Worm (Caenorhabditis elegans) whole organism, young adult: ENCODE measurements around the gene F35D2.3.

ENCODE experiments used
- F33H1.4 ChIP-seq: fragments of 200-800 bp; sonication (Bioruptor generic); IDR thresholded peaks from 2 replicates; pipeline ENCODE4 v1.3.6; 2022; ENCODE audit warnings: missing genetic modification reagents, missing genetic modification characterization, missing compliant biosample characterization
- F49E8.2 ChIP-seq: sonication (generic microtip); optimal IDR thresholded peaks from 3 replicates; lab custom pipeline; 2017; ENCODE audit warnings: missing genetic modification characterization, mild to moderate bottlenecking, missing compliant biosample characterization, antibody characterized with exemption, moderate library complexity; ENCODE audit not compliant: insufficient read depth
- K12H6.12 ChIP-seq: fragments of 200-800 bp; sonication (Bioruptor generic); optimal IDR thresholded peaks from 2 replicates; lab custom pipeline; 2018; ENCODE audit warnings: mild to moderate bottlenecking, missing genetic modification characterization, missing compliant biosample characterization
- Y53G8AR.9 ChIP-seq: fragments of 200-800 bp; sonication (Bioruptor generic); conservative IDR thresholded peaks from 2 replicates; pipeline ENCODE4 v1.3.6; 2022; ENCODE audit warnings: missing genetic modification reagents, missing genetic modification characterization, missing compliant biosample characterization
- aptf-2 ChIP-seq: fragments of 200-800 bp; sonication (Bioruptor generic); conservative IDR thresholded peaks from 2 replicates; pipeline ENCODE4 v1.3.6; 2022; ENCODE audit warnings: missing genetic modification reagents, missing genetic modification characterization, missing compliant biosample characterization
- attf-3 ChIP-seq: fragments of 200-800 bp; sonication (Bioruptor generic); conservative IDR thresholded peaks from 2 replicates; pipeline ENCODE4 v1.3.6; 2022; ENCODE audit warnings: missing genetic modification reagents, missing genetic modification characterization, missing compliant biosample characterization
- bed-2 ChIP-seq: fragments of 200-800 bp; sonication (Bioruptor generic); IDR thresholded peaks from 2 replicates; pipeline ENCODE4 v1.3.6; 2022; ENCODE audit warnings: missing genetic modification reagents, missing genetic modification characterization, missing compliant biosample characterization
- ccch-3 ChIP-seq: fragments of 200-800 bp; sonication (Bioruptor generic); optimal IDR thresholded peaks from 2 replicates; lab custom pipeline; 2018; ENCODE audit warnings: mild to moderate bottlenecking, missing genetic modification characterization, missing compliant biosample characterization
- chd-7 ChIP-seq: sonication (generic microtip); optimal IDR thresholded peaks from 2 replicates; lab custom pipeline; 2016; ENCODE audit warnings: mild to moderate bottlenecking, missing genetic modification characterization, moderate library complexity, missing compliant biosample characterization
- dpl-1 ChIP-seq: fragments of 150-350 bp; optimal IDR thresholded peaks from 2 replicates; lab custom pipeline; 2014; ENCODE audit warnings: missing biosample characterization, missing genetic modification reagents, missing genetic modification characterization
- efl-1 ChIP-seq: fragments of 150-350 bp; optimal IDR thresholded peaks from 2 replicates; lab custom pipeline; 2014; ENCODE audit warnings: missing biosample characterization, missing genetic modification reagents, missing genetic modification characterization
- egrh-3 ChIP-seq: fragments of 200-800 bp; sonication (Bioruptor generic); IDR thresholded peaks from 2 replicates; pipeline ENCODE4 v1.3.6; 2022; ENCODE audit warnings: missing genetic modification reagents, missing genetic modification characterization, missing compliant biosample characterization
- him-1 ChIP-seq: sonication (generic microtip); optimal IDR thresholded peaks from 2 replicates; lab custom pipeline; 2016; ENCODE audit warnings: missing genotype, missing genetic modification reagents, missing genetic modification characterization, missing compliant biosample characterization
- hmg-20 ChIP-seq: fragments of 200-800 bp; sonication (Bioruptor generic); IDR thresholded peaks from 2 replicates; pipeline ENCODE4 v1.3.6; 2022; ENCODE audit warnings: missing genetic modification reagents, missing genetic modification characterization, missing compliant biosample characterization
- hrde-1 ChIP-seq: sonication (generic microtip); optimal IDR thresholded peaks from 2 replicates; lab custom pipeline; 2016; ENCODE audit warnings: missing genetic modification characterization, mild to moderate bottlenecking, missing compliant biosample characterization, moderate library complexity, missing genotype, missing genetic modification reagents, borderline replicate concordance
- lin-26 ChIP-seq: fragments of 200-800 bp; sonication (Bioruptor generic); IDR thresholded peaks from 2 replicates; pipeline ENCODE4 v1.3.6; 2022; ENCODE audit warnings: missing genetic modification reagents, missing genetic modification characterization, missing compliant biosample characterization
- lin-35 ChIP-seq, 3 experiments: fragments of 150-350 bp in 2 of 3; sonication (generic microtip) in 1 of 3; optimal IDR thresholded peaks; 2 replicates each; lab custom pipeline; 2014 to 2018; ENCODE audit warnings: missing biosample characterization in 3 of 3, missing genetic modification characterization in 3 of 3, missing genetic modification reagents in 3 of 3
- lir-1 ChIP-seq: fragments of 200-800 bp; sonication (Bioruptor generic); conservative IDR thresholded peaks from 2 replicates; pipeline ENCODE4 v1.3.6; 2022; ENCODE audit warnings: missing genetic modification reagents, missing genetic modification characterization, missing compliant biosample characterization
- madf-10 ChIP-seq: sonication (generic microtip); optimal IDR thresholded peaks from 2 replicates; lab custom pipeline; 2016; ENCODE audit warnings: mild to moderate bottlenecking, missing genetic modification characterization, missing compliant biosample characterization
- madf-3 ChIP-seq: fragments of 200-800 bp; sonication (Bioruptor generic); IDR thresholded peaks from 2 replicates; pipeline ENCODE4 v1.3.6; 2022; ENCODE audit warnings: missing genetic modification reagents, missing genetic modification characterization, missing compliant biosample characterization
- madf-6 ChIP-seq: fragments of 200-800 bp; sonication (Bioruptor generic); IDR thresholded peaks from 2 replicates; pipeline ENCODE4 v1.3.6; 2022; ENCODE audit warnings: missing genetic modification reagents, missing genetic modification characterization, missing compliant biosample characterization
- mcd-1 ChIP-seq: fragments of 200-800 bp; sonication (Bioruptor generic); IDR thresholded peaks from 2 replicates; pipeline ENCODE4 v1.3.6; 2022; ENCODE audit warnings: missing genetic modification reagents, missing genetic modification characterization, missing compliant biosample characterization
- mxl-1 ChIP-seq: sonication (generic microtip); optimal IDR thresholded peaks from 2 replicates; lab custom pipeline; 2016; ENCODE audit warnings: missing genetic modification characterization, missing compliant biosample characterization
- nfya-1 ChIP-seq: sonication (generic microtip); optimal IDR thresholded peaks from 2 replicates; lab custom pipeline; 2017; ENCODE audit warnings: antibody characterized with exemption, missing compliant biosample characterization, missing genetic modification characterization, borderline replicate concordance; ENCODE audit not compliant: insufficient read depth
- nfya-2 ChIP-seq: fragments of 200-800 bp; sonication (Bioruptor generic); IDR thresholded peaks from 2 replicates; pipeline ENCODE4 v1.3.6; 2022; ENCODE audit warnings: missing genetic modification reagents, missing genetic modification characterization, missing compliant biosample characterization
- nfyb-1 ChIP-seq: fragments of 200-800 bp; sonication (Bioruptor generic); IDR thresholded peaks from 2 replicates; pipeline ENCODE4 v1.3.6; 2022; ENCODE audit warnings: missing genetic modification reagents, missing genetic modification characterization, missing compliant biosample characterization
- nhr-27 ChIP-seq: fragments of 200-800 bp; sonication (Bioruptor generic); optimal IDR thresholded peaks from 2 replicates; lab custom pipeline; 2018; ENCODE audit warnings: mild to moderate bottlenecking, missing genetic modification characterization, moderate library complexity, missing compliant biosample characterization
- rec-8 ChIP-seq, 2 experiments: sonication (generic microtip); optimal IDR thresholded peaks; 2 replicates each; lab custom pipeline; 2016; ENCODE audit warnings: mild to moderate bottlenecking in 2 of 2, missing genetic modification characterization in 2 of 2, missing genetic modification reagents in 2 of 2, missing genotype in 2 of 2, missing biosample characterization in 1 of 2, missing compliant biosample characterization in 1 of 2, moderate library complexity in 1 of 2
- repo-1 ChIP-seq: sonication (generic microtip); optimal IDR thresholded peaks from 2 replicates; lab custom pipeline; 2017; ENCODE audit warnings: mild to moderate bottlenecking, missing genetic modification characterization, missing compliant biosample characterization
- snpc-1.1 ChIP-seq: sonication (generic microtip); optimal IDR thresholded peaks from 2 replicates; lab custom pipeline; 2017; ENCODE audit warnings: missing genetic modification characterization, mild to moderate bottlenecking, missing compliant biosample characterization, antibody characterized with exemption, moderate library complexity, missing genotype, missing genetic modification reagents; ENCODE audit not compliant: insufficient read depth
- snpc-4 ChIP-seq, 5 experiments: fragments of 150-350 bp in 1 of 5; sonication (generic microtip) in 4 of 5; optimal IDR thresholded peaks; 2 replicates each; lab custom pipeline; 2014 to 2018; ENCODE audit warnings: missing genetic modification characterization in 5 of 5, missing biosample characterization in 3 of 5, antibody characterized with exemption in 2 of 5, mild to moderate bottlenecking in 2 of 5, missing compliant biosample characterization in 2 of 5, missing genotype in 2 of 5, moderate library complexity in 2 of 5, missing genetic modification reagents in 1 of 5
- unc-62 ChIP-seq: fragments of 150-350 bp; optimal IDR thresholded peaks from 2 replicates; lab custom pipeline; 2014; ENCODE audit warnings: missing biosample characterization, missing genetic modification reagents, missing genetic modification characterization
- xnd-1 ChIP-seq: sonication (generic microtip); optimal IDR thresholded peaks from 2 replicates; lab custom pipeline; 2016; ENCODE audit warnings: missing genotype, missing genetic modification reagents, missing genetic modification characterization, missing compliant biosample characterization
- ztf-3 ChIP-seq: fragments of 200-800 bp; sonication (Bioruptor generic); optimal IDR thresholded peaks from 2 replicates; lab custom pipeline; 2018; ENCODE audit warnings: mild to moderate bottlenecking, missing genetic modification characterization, missing compliant biosample characterization
- ztf-6 ChIP-seq: fragments of 200-800 bp; sonication (Bioruptor generic); IDR thresholded peaks from 2 replicates; pipeline ENCODE4 v1.3.6; 2022; ENCODE audit warnings: missing genetic modification reagents, missing genetic modification characterization, missing compliant biosample characterization

Gene F35D2.3

DNA sequence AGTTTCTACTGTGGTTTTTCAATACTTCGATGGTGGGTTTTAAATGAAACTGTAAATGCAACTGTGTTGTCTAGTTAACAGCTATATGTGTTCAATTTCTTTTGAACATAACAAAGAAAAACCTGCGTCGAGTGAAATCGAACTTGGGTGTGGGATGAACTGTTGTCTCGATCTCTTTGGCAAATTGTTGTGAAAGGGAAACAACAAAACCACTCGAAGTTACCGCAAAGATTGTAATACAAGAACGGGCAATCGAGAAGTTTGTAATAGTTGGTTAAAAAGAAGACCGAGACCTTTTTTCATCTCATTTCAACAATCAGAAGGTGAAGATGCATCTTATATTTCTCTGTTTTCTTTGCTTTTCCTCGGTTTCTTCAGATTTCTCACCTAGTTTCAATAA, 37.5 kb downstream of the F35D2.3 start, which contains the start of gene lips-17:
lips-17 (plus strand) TSS at position 301 of the 400 bp plus-strand sequence.
- TF ChIP-seq nfya-1 (tag; lab: Kevin White, UChicago) (no peak), attf-3 (GFP tag; lab: Robert Waterston, UW) (no peak), xnd-1 (tag; lab: Kevin White, UChicago) (no peak), unc-62 (no peak), madf-6 (GFP tag; lab: Robert Waterston, UW) (no peak), nfya-2 (GFP tag; lab: Robert Waterston, UW) (no peak), F33H1.4 (GFP tag; lab: Robert Waterston, UW) (no peak), mxl-1 (tag; lab: Kevin White, UChicago) (no peak), hrde-1 (no peak), repo-1 (tag; lab: Kevin White, UChicago) (no peak), ztf-6 (GFP tag; lab: Robert Waterston, UW) (no peak), Y53G8AR.9 (GFP tag; lab: Robert Waterston, UW) (no peak), lir-1 (GFP tag; lab: Robert Waterston, UW) (no peak), snpc-4 (GFP tag; optimal IDR thresholded peaks at IDR 0.05; lab: Kevin White, UChicago) (no peak), snpc-4 (tag; optimal IDR thresholded peaks at IDR 0.05; lab: Kevin White, UChicago) (no peak), K12H6.12 (tag; lab: Kevin White, UChicago) (no peak), F49E8.2 (no peak), snpc-1.1 (no peak), madf-3 (GFP tag; lab: Robert Waterston, UW) (no peak), hmg-20 (GFP tag; lab: Robert Waterston, UW) (no peak)

DNA sequence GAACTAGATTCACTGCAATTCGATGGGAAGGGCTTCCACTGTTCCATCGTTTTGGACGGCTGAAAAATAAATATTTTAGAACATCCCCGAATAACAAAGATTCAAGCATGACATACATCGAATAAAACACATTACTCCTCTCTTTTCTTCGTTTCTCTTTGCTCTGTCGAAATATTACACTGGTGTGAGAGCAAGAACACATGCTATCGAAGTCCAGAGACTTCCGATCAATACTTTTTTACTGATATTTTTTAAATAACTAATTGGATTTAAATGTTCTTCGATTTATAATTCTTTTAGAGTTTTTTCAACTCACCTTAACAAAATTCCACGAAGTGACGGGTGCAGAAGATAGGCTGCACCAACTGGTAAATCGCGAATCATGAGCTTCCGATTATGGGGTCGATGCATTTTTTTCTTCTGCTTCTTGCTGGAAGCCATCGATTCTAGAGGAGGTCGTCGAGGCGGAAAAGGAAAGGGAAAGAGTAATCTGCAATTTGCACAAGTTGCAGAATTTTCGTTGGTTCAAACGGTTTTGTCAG, 42.9 kb downstream of the F35D2.3 start, which contains the start of the genes oig-4 and R07G3.7:
oig-4 (plus strand) TSS at position 301 of the 542 bp plus-strand sequence.
R07G3.7 (minus strand) TSS at position 492 of the 542 bp plus-strand sequence.
- TF ChIP-seq K12H6.12 (tag; lab: Kevin White, UChicago) (no peak), rec-8 (tag; optimal IDR thresholded peaks at IDR 0.05; lab: Kevin White, UChicago) (no peak), nfyb-1 (GFP tag; lab: Robert Waterston, UW) (no peak), bed-2 (GFP tag; lab: Robert Waterston, UW) (no peak), F33H1.4 (GFP tag; lab: Robert Waterston, UW) (no peak), ztf-3 (no peak), madf-10 (tag; lab: Kevin White, UChicago) (no peak), nfya-1 (tag; lab: Kevin White, UChicago) (no peak), lin-26 (GFP tag; lab: Robert Waterston, UW) (no peak), unc-62 (no peak), chd-7 (tag; lab: Kevin White, UChicago) (no peak), egrh-3 (no peak), dpl-1 (GFP tag; lab: Kevin White, UChicago) (no peak), lin-35 (GFP tag; optimal IDR thresholded peaks at IDR 0.05; lab: Kevin White, UChicago) (no peak), him-1 (no peak), nhr-27 (tag; lab: Kevin White, UChicago) (no peak), mcd-1 (GFP tag; lab: Robert Waterston, UW) (no peak), aptf-2 (no peak)

DNA sequence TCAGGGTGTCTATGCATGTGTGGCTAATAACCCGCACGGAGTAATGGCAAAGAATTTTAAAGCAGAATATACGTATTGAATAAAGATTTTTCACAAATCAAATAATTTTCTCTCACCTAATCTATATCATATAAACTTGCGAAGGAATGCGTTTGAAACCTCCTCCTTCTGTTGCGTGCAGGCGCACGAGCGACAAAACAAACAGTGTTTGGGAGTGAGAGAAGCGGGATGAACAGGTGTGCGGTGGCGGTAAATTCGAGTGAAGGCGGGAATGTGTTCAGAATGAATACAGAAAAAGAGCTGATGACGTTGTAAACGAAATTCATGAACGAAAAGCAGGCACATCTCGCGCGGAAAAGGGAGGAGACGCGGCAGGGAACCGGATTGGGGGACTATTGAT, 43.9 kb downstream of the F35D2.3 start:
- TF ChIP-seq ccch-3 (no peak), efl-1 (GFP tag; lab: Kevin White, UChicago) (peak; percentile 13)
- TF ChIP-seq, all 124 proteins: peak for 1
